Worm (Caenorhabditis elegans): ENCODE results near the gene F55G7.1.

DNA sequence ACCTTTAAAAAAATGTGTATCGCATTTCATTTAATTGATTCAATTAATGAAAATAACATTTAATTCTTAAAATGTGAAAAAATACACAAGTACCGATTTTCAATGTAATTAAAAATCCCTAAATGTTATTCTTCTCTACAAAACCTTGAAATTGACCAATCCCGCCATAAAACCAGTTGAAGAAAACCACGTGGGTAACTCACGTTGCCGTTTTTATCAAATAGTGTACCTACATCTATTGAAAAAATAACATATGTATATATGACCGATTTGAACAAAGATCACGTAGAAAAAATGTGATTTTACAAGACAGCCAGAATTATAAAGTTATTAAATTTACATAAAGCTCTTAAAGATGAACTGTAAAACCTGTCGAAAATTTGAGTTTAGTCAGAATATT lies 40.9 kb downstream of the F55G7.1 start:
- TF ChIP-seq nhr-237 (tag; optimal IDR thresholded peaks at IDR 0.05) (no peak), mdl-1 (tag; optimal IDR thresholded peaks at IDR 0.05) (no peak), tbx-2 (tag; optimal IDR thresholded peaks at IDR 0.05) (no peak), unc-39 (tag; optimal IDR thresholded peaks at IDR 0.05) (no peak)
